Worm (Caenorhabditis elegans) whole organism, midembryonic: ENCODE results near the gene srh-223.

Experiments used
- cog-1 ChIP-seq: sonication (generic microtip); optimal IDR thresholded peaks from 2 replicates; lab custom pipeline; 2016; ENCODE audit warnings: missing genetic modification characterization, missing compliant biosample characterization
- flt-1 ChIP-seq: fragments of 200-800 bp; sonication (Bioruptor generic); IDR thresholded peaks from 2 replicates; pipeline ENCODE4 v1.3.6; 2022; ENCODE audit warnings: missing genetic modification characterization, missing compliant biosample characterization
- klf-2 ChIP-seq: fragments of 200-800 bp; sonication (Bioruptor generic); conservative IDR thresholded peaks from 2 replicates; pipeline ENCODE4 v1.3.6; 2022; ENCODE audit warnings: missing genetic modification reagents, missing genetic modification characterization, missing compliant biosample characterization

DNA sequence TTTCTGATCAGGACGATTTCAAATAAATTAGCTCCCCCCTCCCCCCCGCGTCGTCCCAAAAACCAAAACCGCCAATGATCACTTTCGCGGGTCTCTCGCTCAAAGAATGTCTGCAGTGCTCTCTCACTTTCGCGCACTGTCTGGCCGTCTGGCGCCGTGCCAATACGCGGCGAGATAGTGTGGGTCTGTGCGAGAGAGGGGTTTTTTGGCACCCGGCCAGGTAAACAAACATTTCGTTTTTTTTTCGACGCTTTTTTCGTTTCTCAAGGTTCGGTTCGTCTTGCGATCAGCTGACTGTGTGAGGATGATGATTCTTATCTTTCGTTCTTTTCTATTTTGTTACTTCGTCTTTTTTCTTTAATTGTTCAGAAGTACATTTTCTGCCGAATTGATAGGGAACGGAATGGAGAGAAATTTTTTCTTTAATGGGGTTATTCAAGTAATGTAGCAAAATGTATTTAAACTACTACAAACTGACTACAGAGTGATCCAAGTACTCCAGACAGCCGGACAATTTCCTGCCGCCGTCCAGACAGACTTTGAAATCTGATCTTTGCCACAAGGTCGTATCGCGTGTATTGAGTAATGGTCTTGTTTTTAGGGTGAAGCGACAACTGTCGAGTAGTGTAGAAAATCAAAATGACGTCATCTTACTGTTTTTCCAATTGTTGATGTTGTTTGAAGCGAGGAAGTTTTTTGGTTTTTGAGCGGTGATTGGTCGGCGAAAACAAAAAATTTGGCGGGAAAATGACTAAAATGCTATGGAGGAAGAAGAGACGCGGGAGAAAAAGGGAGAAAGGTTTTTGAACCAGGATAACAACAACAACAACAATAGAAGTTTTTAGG, 42.7 kb downstream of the srh-223 start:
- TF ChIP-seq cog-1 (tag; lab: Kevin White, UChicago) (no peak), flt-1 (GFP tag; lab: Robert Waterston, UW) (no peak), klf-2 (GFP tag; lab: Robert Waterston, UW) (no peak)
